Fruit fly (Drosophila melanogaster) whole organism, wandering third instar larva: Measurements from ENCODE around the gene XNP.

Experiments
- Abd-B ChIP-seq: fragments of >200 bp; optimal IDR thresholded peaks from 2 replicates; lab custom pipeline; 2017; ENCODE audit warnings: missing biosample characterization, missing genetic modification characterization
- CG32264 ChIP-seq: fragments of 200-800 bp; sonication (Bioruptor generic); optimal IDR thresholded peaks from 2 replicates; lab custom pipeline; 2016; ENCODE audit warnings: missing biosample characterization, missing genetic modification characterization
- CG9705 ChIP-seq: fragments of 200-800 bp; sonication (Bioruptor generic); optimal IDR thresholded peaks from 2 replicates; lab custom pipeline; 2018; ENCODE audit warnings: missing biosample characterization, mild to moderate bottlenecking, missing genetic modification characterization
- CrebA ChIP-seq: fragments of 200-800 bp; sonication (Bioruptor generic); optimal IDR thresholded peaks from 2 replicates; lab custom pipeline; 2016; ENCODE audit warnings: missing biosample characterization, mild to moderate bottlenecking, missing genetic modification characterization, borderline replicate concordance
- Dfd ChIP-seq: fragments of >200 bp; optimal IDR thresholded peaks from 2 replicates; lab custom pipeline; 2017; ENCODE audit warnings: missing biosample characterization, missing genetic modification characterization
- Dif ChIP-seq: fragments of 200-275, 200-300 bp; sonication (Bioruptor generic); optimal IDR thresholded peaks from 2 replicates; lab custom pipeline; 2018; ENCODE audit warnings: missing biosample characterization, missing genetic modification characterization; ENCODE audit not compliant: partially characterized antibody
- GATAd ChIP-seq: sonication (Bioruptor generic); optimal IDR thresholded peaks from 2 replicates; lab custom pipeline; 2016; ENCODE audit warnings: missing biosample characterization, missing genetic modification characterization
- HLH106 ChIP-seq: fragments of 200-800 bp; optimal IDR thresholded peaks from 3 replicates; lab custom pipeline; 2019; ENCODE audit warnings: missing biosample characterization, mild to moderate bottlenecking, missing genetic modification characterization, moderate library complexity
- Hnf4 ChIP-seq: fragments of 200-800 bp; sonication (Bioruptor generic); optimal IDR thresholded peaks from 2 replicates; lab custom pipeline; 2016; ENCODE audit warnings: missing biosample characterization, mild to moderate bottlenecking, missing genetic modification characterization
- Hr78 ChIP-seq: fragments of >200 bp; optimal IDR thresholded peaks from 2 replicates; lab custom pipeline; 2017; ENCODE audit warnings: missing biosample characterization, missing genetic modification characterization
- Hr83 ChIP-seq: fragments of 200-300 bp; sonication (Bioruptor generic); optimal IDR thresholded peaks from 2 replicates; lab custom pipeline; 2016; ENCODE audit warnings: missing biosample characterization, mild to moderate bottlenecking, missing genetic modification characterization, moderate library complexity; ENCODE audit not compliant: poor library complexity, severe bottlenecking
- Jra ChIP-seq: sonication (Bioruptor generic); optimal IDR thresholded peaks from 2 replicates; lab custom pipeline; 2016; ENCODE audit warnings: missing biosample characterization, missing genetic modification characterization
- Mio ChIP-seq: sonication (Bioruptor generic); optimal IDR thresholded peaks from 2 replicates; lab custom pipeline; 2016; ENCODE audit warnings: missing biosample characterization, missing genetic modification characterization
- Myc ChIP-seq: fragments of >200 bp; optimal IDR thresholded peaks from 2 replicates; lab custom pipeline; 2017
- N ChIP-seq: fragments of >200 bp; optimal IDR thresholded peaks from 2 replicates; lab custom pipeline; 2018; ENCODE audit warnings: missing biosample characterization, missing external identifiers, missing genetic modification characterization
- OdsH ChIP-seq: fragments of 200-800 bp; sonication (Bioruptor generic); optimal IDR thresholded peaks from 2 replicates; lab custom pipeline; 2016; ENCODE audit warnings: missing biosample characterization, mild to moderate bottlenecking, missing genetic modification characterization
- Rel ChIP-seq, 2 experiments: fragments of 200-800 bp; sonication (Bioruptor generic) in 1 of 2; optimal IDR thresholded peaks; 2 replicates in 1 of 2; 3 replicates in 1 of 2; lab custom pipeline; 2016 to 2019; ENCODE audit warnings: mild to moderate bottlenecking in 2 of 2, missing biosample characterization in 2 of 2, missing genetic modification characterization in 2 of 2, moderate library complexity in 1 of 2
- Sp1 ChIP-seq: fragments of 200-800 bp; sonication (Bioruptor generic); optimal IDR thresholded peaks from 3 replicates; lab custom pipeline; 2019; ENCODE audit warnings: missing biosample characterization, mild to moderate bottlenecking, missing genetic modification characterization, moderate library complexity
- Vsx2 ChIP-seq: fragments of 200-300, 225-300 bp; sonication (Bioruptor generic); optimal IDR thresholded peaks from 2 replicates; lab custom pipeline; 2018; ENCODE audit warnings: missing biosample characterization, missing genetic modification characterization; ENCODE audit not compliant: partially characterized antibody
- br ChIP-seq: fragments of 200-800 bp; sonication (Bioruptor generic); optimal IDR thresholded peaks from 2 replicates; lab custom pipeline; 2016; ENCODE audit warnings: missing biosample characterization, missing genetic modification characterization
- brk ChIP-seq: fragments of 200-800 bp; sonication (Bioruptor generic); optimal IDR thresholded peaks from 2 replicates; lab custom pipeline; 2016; ENCODE audit warnings: missing biosample characterization, mild to moderate bottlenecking, missing genetic modification characterization
- dl ChIP-seq, 2 experiments: fragments of 175-275, 200-275 bp in 1 of 2; fragments of 200-275 bp in 1 of 2; sonication (Bioruptor generic); optimal IDR thresholded peaks; lab custom pipeline; 2018; ENCODE audit warnings: mild to moderate bottlenecking in 2 of 2, missing biosample characterization in 2 of 2, missing genetic modification characterization in 2 of 2, moderate library complexity in 2 of 2; ENCODE audit not compliant: partially characterized antibody in 2 of 2, insufficient read depth in 1 of 2
- dmrt93B ChIP-seq: fragments of 200-800 bp; sonication (Bioruptor generic); optimal IDR thresholded peaks from 2 replicates; lab custom pipeline; 2018; ENCODE audit warnings: missing biosample characterization, mild to moderate bottlenecking, missing genetic modification characterization
- dsf ChIP-seq: sonication (Bioruptor generic); optimal IDR thresholded peaks from 2 replicates; lab custom pipeline; 2016; ENCODE audit warnings: missing biosample characterization, missing genetic modification characterization, borderline replicate concordance
- ey ChIP-seq: fragments of 200-800 bp; sonication (Bioruptor generic); optimal IDR thresholded peaks from 2 replicates; lab custom pipeline; 2016; ENCODE audit warnings: missing biosample characterization, missing genetic modification characterization
- foxo ChIP-seq, 2 experiments: fragments of 200-800 bp; sonication (Bioruptor generic); optimal IDR thresholded peaks; 2 replicates in 1 of 2; 3 replicates in 1 of 2; lab custom pipeline; 2016 to 2017; ENCODE audit warnings: missing biosample characterization in 2 of 2, missing genetic modification characterization in 2 of 2
- fru ChIP-seq: fragments of 200-800 bp; sonication (Bioruptor generic); optimal IDR thresholded peaks from 3 replicates; lab custom pipeline; 2016; ENCODE audit warnings: missing biosample characterization, mild to moderate bottlenecking, missing genetic modification characterization
- h ChIP-seq: fragments of 200-800 bp; sonication (Bioruptor generic); optimal IDR thresholded peaks from 3 replicates; lab custom pipeline; 2016; ENCODE audit warnings: missing biosample characterization, mild to moderate bottlenecking, missing genetic modification characterization
- jim ChIP-seq: fragments of 175-275, 200-325 bp; sonication (Bioruptor generic); optimal IDR thresholded peaks from 2 replicates; lab custom pipeline; 2016; ENCODE audit warnings: missing biosample characterization, mild to moderate bottlenecking, missing genetic modification characterization
- lola ChIP-seq: fragments of >200 bp; optimal IDR thresholded peaks from 2 replicates; lab custom pipeline; 2017; ENCODE audit warnings: missing biosample characterization, missing genetic modification characterization
- pan ChIP-seq: fragments of >200 bp; optimal IDR thresholded peaks from 2 replicates; lab custom pipeline; 2017
- psq ChIP-seq: fragments of 200-800 bp; sonication (Bioruptor generic); optimal IDR thresholded peaks from 3 replicates; lab custom pipeline; 2017; ENCODE audit warnings: missing biosample characterization, mild to moderate bottlenecking, missing genetic modification characterization, moderate library complexity
- rgr ChIP-seq: fragments of 200-800 bp; sonication (Bioruptor generic); optimal IDR thresholded peaks from 3 replicates; lab custom pipeline; 2016; ENCODE audit warnings: missing biosample characterization, mild to moderate bottlenecking, missing genetic modification characterization
- sage ChIP-seq: fragments of 200-800 bp; sonication (Bioruptor generic); optimal IDR thresholded peaks from 2 replicates; lab custom pipeline; 2016; ENCODE audit warnings: missing biosample characterization, mild to moderate bottlenecking, missing genetic modification characterization
- sv ChIP-seq: fragments of 200-800 bp; sonication (Bioruptor generic); optimal IDR thresholded peaks from 3 replicates; lab custom pipeline; 2016; ENCODE audit warnings: missing biosample characterization, missing genetic modification characterization
- tai ChIP-seq: sonication (Bioruptor generic); optimal IDR thresholded peaks from 2 replicates; lab custom pipeline; 2016; ENCODE audit warnings: missing biosample characterization, missing genetic modification characterization
- usp ChIP-seq: fragments of >200 bp; optimal IDR thresholded peaks from 2 replicates; lab custom pipeline; 2017; ENCODE audit warnings: missing biosample characterization, missing genetic modification characterization
- woc ChIP-seq: sonication (Bioruptor generic); optimal IDR thresholded peaks from 2 replicates; lab custom pipeline; 2016; ENCODE audit warnings: missing biosample characterization, mild to moderate bottlenecking, missing genetic modification characterization

Gene XNP

DNA sequence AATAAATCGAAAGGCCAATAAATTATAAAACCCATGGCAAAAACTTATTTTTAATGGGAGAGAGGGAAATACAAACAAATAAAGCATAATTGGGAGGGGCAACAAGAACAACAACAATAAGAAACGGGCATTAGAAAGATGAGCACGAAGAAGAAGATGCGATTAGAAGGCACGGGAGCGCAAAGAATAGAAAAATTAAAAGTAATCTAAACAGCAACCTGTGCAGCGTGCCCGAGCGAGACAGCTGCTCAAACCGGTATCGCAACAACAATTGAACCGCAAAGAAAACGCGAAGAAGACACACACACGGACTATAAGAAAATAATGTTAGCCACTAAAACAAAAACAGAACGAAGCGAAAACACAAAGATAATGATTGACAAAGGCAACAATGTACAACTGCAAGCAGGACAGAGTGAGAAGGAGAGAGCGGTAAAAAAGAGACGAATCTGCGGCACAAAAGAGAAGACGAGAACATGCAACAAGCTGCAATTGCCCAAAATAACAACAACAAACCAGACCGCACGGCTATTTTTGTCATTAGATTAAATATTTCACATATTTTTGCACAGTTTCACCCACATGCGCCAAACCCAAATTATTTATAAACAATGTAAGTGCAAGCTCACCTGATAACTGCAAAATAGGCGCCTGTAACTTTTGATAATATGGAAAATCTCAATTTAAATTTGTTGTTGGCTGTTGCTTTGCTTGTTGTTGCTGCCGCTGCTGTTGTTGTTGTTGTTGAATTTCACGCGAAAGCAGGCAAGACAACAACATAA lies 10.6 kb downstream of the XNP start:
- no peak for TF ChIP-seq dsf (GFP tag; lab: Kevin White, UChicago)
- TF ChIP-seq psq, result peak; percentile 98
- TF ChIP-seq Rel (GFP tag; optimal IDR thresholded peaks at IDR 0.05; lab: Kevin White, UChicago), result peak; percentile 17
- no peak for TF ChIP-seq Rel (tag; optimal IDR thresholded peaks at IDR 0.05; lab: Kevin White, UChicago)
- TF ChIP-seq rgr (GFP tag; lab: Kevin White, UChicago), result peak; percentile 16

DNA sequence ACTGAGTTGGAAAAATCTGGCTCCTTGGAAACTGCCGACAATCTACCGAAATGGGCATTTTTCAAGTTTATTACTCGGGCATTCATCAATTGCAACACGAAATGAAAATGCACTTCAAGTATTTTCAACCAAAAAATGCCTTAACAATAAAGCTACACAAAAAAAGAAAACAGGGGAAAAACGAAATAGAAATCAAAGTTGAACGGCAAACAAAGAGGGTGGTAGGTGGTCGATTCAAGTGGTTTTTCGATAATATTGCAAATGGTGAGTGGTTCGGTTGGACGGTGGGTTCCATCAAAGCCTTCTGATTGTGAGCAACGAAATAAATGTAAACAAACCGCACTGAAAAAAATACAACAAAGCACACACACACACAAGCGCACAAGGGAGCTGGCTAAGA lies 16.5 kb downstream of the XNP start:
- TF ChIP-seq Rel (GFP tag; optimal IDR thresholded peaks at IDR 0.05; lab: Kevin White, UChicago), result no peak
- peak; percentile 98 for TF ChIP-seq Rel (tag; optimal IDR thresholded peaks at IDR 0.05; lab: Kevin White, UChicago)
- no peak for TF ChIP-seq dmrt93B (GFP tag; lab: Kevin White, UChicago)

DNA sequence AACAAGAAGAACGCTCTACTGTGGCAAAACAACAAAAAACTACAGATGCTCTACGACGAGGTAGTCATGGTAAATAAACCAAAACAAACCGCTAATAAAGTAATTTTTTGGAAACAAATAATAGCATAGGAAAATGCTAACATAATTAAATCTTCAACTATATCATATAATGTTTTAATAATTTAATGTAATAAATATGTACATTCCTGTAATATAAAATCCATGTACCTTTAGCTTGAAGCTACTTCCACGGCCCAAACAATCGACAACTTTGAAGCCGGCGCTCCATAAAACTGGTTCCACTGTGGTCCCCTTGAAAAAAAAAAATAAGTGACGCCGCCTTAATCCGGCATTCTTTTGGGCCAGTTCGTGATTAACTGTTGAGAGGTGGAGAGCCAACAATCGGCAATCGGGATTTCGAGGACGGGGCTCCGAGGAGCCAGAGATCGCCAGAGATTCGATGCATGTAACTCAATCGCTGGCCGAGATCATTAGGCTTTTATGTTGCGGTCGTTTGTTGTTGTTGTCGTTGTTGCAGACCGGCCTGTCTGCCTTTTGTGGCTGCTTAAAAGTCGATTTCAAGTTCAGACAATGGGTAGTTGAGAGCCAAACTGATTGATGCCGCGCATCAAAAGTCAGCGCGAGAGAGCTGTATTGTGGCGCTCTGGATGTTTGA lies 19.9 kb downstream of the XNP start:
- TF ChIP-seq dl (GFP tag; optimal IDR thresholded peaks at IDR 0.05; lab: Kevin White, UChicago; ENCODE audit: insufficient read depth in 1 of 2, partially characterized antibody in 2 of 2), result no peak
- peak; percentile 88 for TF ChIP-seq rgr (GFP tag; lab: Kevin White, UChicago)
- TF ChIP-seq sv, result no peak
- peak in 1 of 2 experiments; percentile 93 for TF ChIP-seq foxo (GFP tag; optimal IDR thresholded peaks at IDR 0.05; lab: Kevin White, UChicago)
- TF ChIP-seq br (GFP tag; lab: Kevin White, UChicago), result peak; percentile 42
- peak; percentile 93 for TF ChIP-seq Sp1 (GFP tag; lab: Kevin White, UChicago)
- peak; percentile 18 for TF ChIP-seq CrebA (GFP tag; lab: Kevin White, UChicago)
- TF ChIP-seq CG32264, result peak; percentile 17
- no peak for TF ChIP-seq Mio
- TF ChIP-seq ey, result peak; percentile 75
- peak; percentile 52 for TF ChIP-seq Jra (GFP tag; lab: Kevin White, UChicago)
- TF ChIP-seq pan (lab: Kevin White, UChicago), result no peak
- peak; percentile 84 for TF ChIP-seq woc (GFP tag; lab: Kevin White, UChicago)
- TF ChIP-seq CG9705, result peak; percentile 76
- TF ChIP-seq Hnf4, result peak; percentile 73
- peak; percentile 92 for TF ChIP-seq OdsH (GFP tag; lab: Kevin White, UChicago)
- no peak for TF ChIP-seq Dif (GFP tag; lab: Kevin White, UChicago)
- TF ChIP-seq HLH106 (tag; lab: Kevin White, UChicago), result peak; percentile 93
- TF ChIP-seq Rel (GFP tag; optimal IDR thresholded peaks at IDR 0.05; lab: Kevin White, UChicago), result peak; percentile 72
- peak; percentile 62 for TF ChIP-seq Rel (tag; optimal IDR thresholded peaks at IDR 0.05; lab: Kevin White, UChicago)
- no peak for TF ChIP-seq lola (GFP tag; lab: Kevin White, UChicago)
- no peak for TF ChIP-seq jim (GFP tag; lab: Kevin White, UChicago)
- TF ChIP-seq Dfd (GFP tag; lab: Kevin White, UChicago), result no peak
- TF ChIP-seq sage (GFP tag; lab: Kevin White, UChicago), result peak; percentile 66
- TF ChIP-seq Vsx2 (GFP tag; lab: Kevin White, UChicago), result peak; percentile 68
- TF ChIP-seq Myc (lab: Kevin White, UChicago), result no peak
- TF ChIP-seq Hr83 (GFP tag; lab: Kevin White, UChicago), result no peak
- no peak for TF ChIP-seq Hr78 (GFP tag; lab: Kevin White, UChicago)
- no peak for TF ChIP-seq Abd-B (GFP tag; lab: Kevin White, UChicago)
- peak; percentile 51 for TF ChIP-seq dsf (GFP tag; lab: Kevin White, UChicago)
- peak; percentile 26 for TF ChIP-seq tai (GFP tag; lab: Kevin White, UChicago)
- peak; percentile 86 for TF ChIP-seq psq
- peak; percentile 77 for TF ChIP-seq dmrt93B (GFP tag; lab: Kevin White, UChicago)
- peak; percentile 87 for TF ChIP-seq fru (GFP tag; lab: Kevin White, UChicago)
- peak; percentile 87 for TF ChIP-seq h (GFP tag; lab: Kevin White, UChicago)
- no peak for TF ChIP-seq N (GFP tag; lab: Kevin White, UChicago)
- TF ChIP-seq usp, result no peak
- TF ChIP-seq brk (GFP tag; lab: Kevin White, UChicago), result peak; percentile 90
- no peak for TF ChIP-seq GATAd (GFP tag; lab: Kevin White, UChicago)
